Fruit fly (Drosophila melanogaster): ENCODE measurements around the gene eEF2.

The eEF2 gene

DNA sequence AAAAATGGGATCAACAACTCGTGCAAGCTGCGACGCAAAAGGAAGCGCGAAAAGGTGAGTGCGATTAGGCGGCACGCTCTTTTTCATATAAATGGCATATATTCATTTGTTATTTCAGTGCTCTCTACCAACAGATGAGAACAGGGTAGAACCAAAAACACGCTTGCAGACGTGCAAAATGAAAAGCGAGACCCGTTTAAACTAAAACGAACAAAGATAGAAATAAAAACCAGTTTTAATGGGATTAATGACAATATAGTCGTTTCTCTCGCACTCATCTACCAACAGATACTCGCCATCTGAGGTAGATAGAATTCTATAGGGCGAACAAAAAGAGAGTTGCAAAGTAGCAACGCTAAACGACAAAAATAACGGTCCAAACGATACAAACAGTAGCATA, 53.4 kb downstream of the eEF2 start:
- no peak for TF ChIP-seq CG12659 (GFP tag; optimal IDR thresholded peaks at IDR 0.05)
- TF ChIP-seq CG4404 (GFP tag; IDR thresholded peaks at IDR 0.05): no peak
- TF ChIP-seq Trl (optimal IDR thresholded peaks at IDR 0.05): peak in 1 of 2 experiments; percentile 37
- no peak for TF ChIP-seq Trl (GFP tag; optimal IDR thresholded peaks at IDR 0.05)
- no peak for TF ChIP-seq ind (GFP tag; optimal IDR thresholded peaks at IDR 0.05)
- TF ChIP-seq CG6791 (GFP tag; IDR thresholded peaks at IDR 0.05; ENCODE audit: partially characterized antibody): 0 out of 3 replicates have a peak, but pooled peaks have one; percentile 44
- TF ChIP-seq pho (GFP tag; optimal IDR thresholded peaks at IDR 0.05): no peak
- TF ChIP-seq ken (GFP tag; IDR thresholded peaks at IDR 0.05): 0 out of 3 replicates have a peak, but pooled peaks have one; percentile 17
- no peak for TF ChIP-seq CG6254 (GFP tag; optimal IDR thresholded peaks at IDR 0.05)
- TF ChIP-seq ato (GFP tag; IDR thresholded peaks at IDR 0.05; ENCODE audit: partially characterized antibody): no peak
- TF ChIP-seq CG6175 (GFP tag; IDR thresholded peaks at IDR 0.05): no peak
- peak; percentile 77 for TF ChIP-seq CG2199 (GFP tag; IDR thresholded peaks at IDR 0.05)
- TF ChIP-seq CG31224 (GFP tag; IDR thresholded peaks at IDR 0.05): no peak
- TF ChIP-seq CG7786 (GFP tag; optimal IDR thresholded peaks at IDR 0.05): no peak
- no peak for TF ChIP-seq CG4730 (GFP tag; IDR thresholded peaks at IDR 0.05)
- TF ChIP-seq CG34422 (GFP tag; IDR thresholded peaks at IDR 0.05): peak; percentile 8; the same call in 1 of the 3 replicates
- TF ChIP-seq Max (GFP tag; optimal IDR thresholded peaks at IDR 0.05): no peak
- no peak for TF ChIP-seq CG8359 (GFP tag; optimal IDR thresholded peaks at IDR 0.05; ENCODE audit: borderline replicate concordance)
- TF ChIP-seq CG7745 (tag; optimal IDR thresholded peaks at IDR 0.05): no peak
- TF ChIP-seq kni (GFP tag; optimal IDR thresholded peaks at IDR 0.05): peak; percentile 36
- peak; percentile 54 for TF ChIP-seq abd-A (tag; optimal IDR thresholded peaks at IDR 0.05)
- TF ChIP-seq CG13624 (GFP tag; optimal IDR thresholded peaks at IDR 0.05): peak; percentile 19
- TF ChIP-seq sens (GFP tag): peak; percentile 65
- TF ChIP-seq jing (GFP tag; optimal IDR thresholded peaks at IDR 0.05): no peak
- TF ChIP-seq CG2712 (tag; optimal IDR thresholded peaks at IDR 0.05): no peak
- TF ChIP-seq dimm (GFP tag; IDR thresholded peaks at IDR 0.05): no peak
- TF ChIP-seq ap (GFP tag; IDR thresholded peaks at IDR 0.05): no peak
- TF ChIP-seq ac (GFP tag; optimal IDR thresholded peaks at IDR 0.05): no peak
- no peak for TF ChIP-seq CG2202 (tag; optimal IDR thresholded peaks at IDR 0.05)
- TF ChIP-seq CG17361 (GFP tag; IDR thresholded peaks at IDR 0.05): no peak
- no peak for TF ChIP-seq fru (optimal IDR thresholded peaks at IDR 0.05)
- peak; percentile 1 for TF ChIP-seq Myb (GFP tag; optimal IDR thresholded peaks at IDR 0.05)
- no peak for TF ChIP-seq CG7372 (GFP tag; IDR thresholded peaks at IDR 0.05)
- no peak for TF ChIP-seq ara (GFP tag; IDR thresholded peaks at IDR 0.05)
- no peak for TF ChIP-seq Sin3A (optimal IDR thresholded peaks at IDR 0.05)
- TF ChIP-seq CG10321 (GFP tag; IDR thresholded peaks at IDR 0.05): peak; percentile 92
- 0 out of 3 replicates have a peak, but pooled peaks have one; percentile 21 for TF ChIP-seq zfh1 (GFP tag; IDR thresholded peaks at IDR 0.05)
- peak; percentile 79 for TF ChIP-seq CG17802 (tag; optimal IDR thresholded peaks at IDR 0.05)
- TF ChIP-seq CG11696 (GFP tag; IDR thresholded peaks at IDR 0.05): no peak

DNA sequence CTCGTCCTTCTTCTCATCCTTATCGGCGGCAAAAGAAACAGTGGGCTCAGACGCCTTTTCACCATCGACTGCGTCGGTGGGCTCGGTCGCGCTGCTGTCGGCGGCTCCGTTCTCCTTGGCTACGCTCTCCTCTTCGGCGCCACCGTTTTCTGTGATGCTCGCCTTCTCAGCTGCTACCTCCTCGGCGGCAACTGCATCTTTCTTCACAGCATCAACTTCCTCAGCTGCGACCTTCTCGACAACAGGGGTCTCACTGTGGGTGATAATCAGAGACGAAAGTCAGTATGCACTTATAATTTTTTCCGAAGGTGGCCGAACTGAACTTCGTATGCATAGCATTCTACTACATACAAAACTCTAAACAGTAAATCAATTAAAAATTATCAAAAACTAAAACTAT, 54.0 kb downstream of the eEF2 start:
- TF ChIP-seq ci (GFP tag; IDR thresholded peaks at IDR 0.05) (0 out of 3 replicates have a peak, but pooled peaks have one; percentile 28), CG6654 (GFP tag; optimal IDR thresholded peaks at IDR 0.05) (no peak), Hey (tag; optimal IDR thresholded peaks at IDR 0.05) (no peak), CG13287 (GFP tag; IDR thresholded peaks at IDR 0.05; ENCODE audit: partially characterized antibody) (no peak), Optix (GFP tag; IDR thresholded peaks at IDR 0.05) (no peak), ken (GFP tag; IDR thresholded peaks at IDR 0.05) (0 out of 3 replicates have a peak, but pooled peaks have one; percentile 17), CG17186 (GFP tag; optimal IDR thresholded peaks at IDR 0.05) (no peak), HLH3B (GFP tag; IDR thresholded peaks at IDR 0.05) (0 out of 2 replicates have a peak, but pooled peaks have one; percentile 8), Med (GFP tag) (peak; percentile 53), otp (GFP tag; IDR thresholded peaks at IDR 0.05) (no peak), CG2129 (GFP tag; IDR thresholded peaks at IDR 0.05; ENCODE audit: partially characterized antibody) (no peak), CG12769 (tag; optimal IDR thresholded peaks at IDR 0.05) (no peak), CG11456 (GFP tag; IDR thresholded peaks at IDR 0.05) (no peak), Deaf1 (tag; optimal IDR thresholded peaks at IDR 0.05) (peak; percentile 13), unc-4 (GFP tag; IDR thresholded peaks at IDR 0.05; ENCODE audit: partially characterized antibody) (no peak), ttk (GFP tag; IDR thresholded peaks at IDR 0.05) (peak; percentile 8; the same call in 1 of the 2 replicates)

Data from whole organism, embryonic.